Fruit fly (Drosophila melanogaster) whole organism, wandering third instar larva: ENCODE data around the gene Gpdh1.

Experiments
- Hnf4 ChIP-seq: fragments of 200-800 bp; sonication (Bioruptor generic); optimal IDR thresholded peaks from 2 replicates; lab custom pipeline; 2016; ENCODE audit warnings: missing biosample characterization, mild to moderate bottlenecking, missing genetic modification characterization
- Jra ChIP-seq: sonication (Bioruptor generic); optimal IDR thresholded peaks from 2 replicates; lab custom pipeline; 2016; ENCODE audit warnings: missing biosample characterization, missing genetic modification characterization
- Sp1 ChIP-seq: fragments of 200-800 bp; sonication (Bioruptor generic); optimal IDR thresholded peaks from 3 replicates; lab custom pipeline; 2019; ENCODE audit warnings: missing biosample characterization, mild to moderate bottlenecking, missing genetic modification characterization, moderate library complexity
- ey ChIP-seq: fragments of 200-800 bp; sonication (Bioruptor generic); optimal IDR thresholded peaks from 2 replicates; lab custom pipeline; 2016; ENCODE audit warnings: missing biosample characterization, missing genetic modification characterization
- h ChIP-seq: fragments of 200-800 bp; sonication (Bioruptor generic); optimal IDR thresholded peaks from 3 replicates; lab custom pipeline; 2016; ENCODE audit warnings: missing biosample characterization, mild to moderate bottlenecking, missing genetic modification characterization
- jim ChIP-seq: fragments of 175-275, 200-325 bp; sonication (Bioruptor generic); optimal IDR thresholded peaks from 2 replicates; lab custom pipeline; 2016; ENCODE audit warnings: missing biosample characterization, mild to moderate bottlenecking, missing genetic modification characterization
- lola ChIP-seq: fragments of >200 bp; optimal IDR thresholded peaks from 2 replicates; lab custom pipeline; 2017; ENCODE audit warnings: missing biosample characterization, missing genetic modification characterization
- pan ChIP-seq: fragments of >200 bp; optimal IDR thresholded peaks from 2 replicates; lab custom pipeline; 2017
- rgr ChIP-seq: fragments of 200-800 bp; sonication (Bioruptor generic); optimal IDR thresholded peaks from 3 replicates; lab custom pipeline; 2016; ENCODE audit warnings: missing biosample characterization, mild to moderate bottlenecking, missing genetic modification characterization
- usp ChIP-seq: fragments of >200 bp; optimal IDR thresholded peaks from 2 replicates; lab custom pipeline; 2017; ENCODE audit warnings: missing biosample characterization, missing genetic modification characterization

DNA sequence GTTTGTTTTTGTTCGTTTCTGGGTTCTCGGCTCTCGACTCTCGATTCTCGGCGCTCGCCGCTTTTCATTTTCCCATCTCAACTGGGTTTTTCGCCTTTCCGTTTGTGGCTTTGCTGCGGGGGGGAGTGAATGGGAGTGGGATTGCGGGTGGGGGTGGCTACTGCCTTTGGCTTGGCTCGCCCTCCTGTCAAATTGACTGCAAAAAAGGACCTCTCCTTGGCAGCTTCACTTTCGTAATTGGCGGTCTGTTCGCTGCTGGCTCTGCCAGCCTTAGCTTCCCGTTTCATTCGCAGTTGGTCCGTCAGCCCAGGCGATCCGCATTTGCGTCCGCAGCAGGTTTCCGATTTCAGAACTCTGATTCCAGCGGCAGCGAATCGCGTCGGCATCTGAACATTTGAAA lies 17.8 kb upstream of the Gpdh1 start, which contains the start of gene dsf:
- no peak for TF ChIP-seq h (GFP tag; lab: Kevin White, UChicago)
- TF ChIP-seq Jra (GFP tag; lab: Kevin White, UChicago): no peak
- TF ChIP-seq ey (GFP tag; lab: Kevin White, UChicago): no peak
- no peak for TF ChIP-seq jim (GFP tag; lab: Kevin White, UChicago)
- no peak for TF ChIP-seq rgr (GFP tag; lab: Kevin White, UChicago)
- no peak for TF ChIP-seq pan (lab: Kevin White, UChicago)
- TF ChIP-seq Hnf4 (GFP tag; lab: Kevin White, UChicago): no peak
- TF ChIP-seq Sp1 (GFP tag; lab: Kevin White, UChicago): no peak
- TF ChIP-seq usp (GFP tag; lab: Kevin White, UChicago): no peak
- no peak for TF ChIP-seq lola (GFP tag; lab: Kevin White, UChicago)
